Worm (Caenorhabditis elegans) whole organism, L1 larva: ENCODE measurements around the gene C16C10.8.

Experiments
- C34B4.2 ChIP-seq: sonication (generic microtip); optimal IDR thresholded peaks from 2 replicates; lab custom pipeline; 2017; ENCODE audit warnings: mild to moderate bottlenecking, missing genetic modification characterization, missing compliant biosample characterization
- aly-2 ChIP-seq: fragments of 150-350 bp; optimal IDR thresholded peaks from 2 replicates; lab custom pipeline; 2014; ENCODE audit warnings: missing biosample characterization, missing genetic modification characterization
- blmp-1 ChIP-seq: fragments of 150-350 bp; optimal IDR thresholded peaks from 2 replicates; lab custom pipeline; 2014; ENCODE audit warnings: missing biosample characterization, missing genetic modification characterization
- ceh-8 ChIP-seq: fragments of 200-800 bp; sonication (Bioruptor generic); optimal IDR thresholded peaks from 2 replicates; lab custom pipeline; 2018; ENCODE audit warnings: mild to moderate bottlenecking, missing genetic modification characterization, moderate library complexity, missing compliant biosample characterization
- ceh-82 ChIP-seq, 3 experiments: fragments of 150-350 bp in 1 of 3; sonication (generic microtip) in 2 of 3; optimal IDR thresholded peaks; 2 replicates each; lab custom pipeline; 2014 to 2017; ENCODE audit warnings: missing biosample characterization in 3 of 3, missing genetic modification characterization in 3 of 3
- ces-1 ChIP-seq: fragments of 150-350 bp; optimal IDR thresholded peaks from 2 replicates; lab custom pipeline; 2014; ENCODE audit warnings: missing biosample characterization, missing genetic modification reagents, missing genetic modification characterization
- dpl-1 ChIP-seq, 3 experiments: fragments of 150-350 bp in 2 of 3; sonication (generic microtip) in 1 of 3; optimal IDR thresholded peaks; 2 replicates each; lab custom pipeline; 2014 to 2017; ENCODE audit warnings: missing biosample characterization in 3 of 3, missing genetic modification characterization in 3 of 3, missing genetic modification reagents in 3 of 3
- dsc-1 ChIP-seq: sonication (generic microtip); optimal IDR thresholded peaks from 2 replicates; lab custom pipeline; 2016; ENCODE audit warnings: mild to moderate bottlenecking, missing genetic modification characterization, missing compliant biosample characterization
- efl-1 ChIP-seq, 4 experiments: fragments of 150-350 bp; optimal IDR thresholded peaks in 3 of 4; peaks in 1 of 4; 1 replicate in 1 of 4; 2 replicates in 3 of 4; lab custom pipeline; 2014; ENCODE audit warnings: missing biosample characterization in 2 of 4, missing genetic modification characterization in 2 of 4, missing genetic modification reagents in 2 of 4
- egl-13 ChIP-seq: sonication (generic microtip); optimal IDR thresholded peaks from 2 replicates; lab custom pipeline; 2016; ENCODE audit warnings: missing genotype, missing genetic modification reagents, missing genetic modification characterization, missing compliant biosample characterization
- egl-27 ChIP-seq, 2 experiments: fragments of 150-350 bp in 1 of 2; sonication (generic microtip); optimal IDR thresholded peaks; 3 replicates each; lab custom pipeline; 2017 to 2018; ENCODE audit warnings: missing biosample characterization in 2 of 2, missing genetic modification characterization in 2 of 2, missing genetic modification reagents in 2 of 2
- elt-2 ChIP-seq: sonication (generic microtip); optimal IDR thresholded peaks from 2 replicates; lab custom pipeline; 2016; ENCODE audit warnings: missing genetic modification characterization, mild to moderate bottlenecking, inconsistent platforms, missing compliant biosample characterization, missing genetic modification reagents
- ets-5 ChIP-seq: fragments of 200-800 bp; sonication (Bioruptor generic); IDR thresholded peaks from 2 replicates; pipeline ENCODE4 v1.3.6; 2022; ENCODE audit warnings: missing genetic modification characterization, missing compliant biosample characterization
- fos-1 ChIP-seq: fragments of 150-350 bp; optimal IDR thresholded peaks from 2 replicates; lab custom pipeline; 2014; ENCODE audit warnings: missing biosample characterization, missing genetic modification characterization
- hlh-17 ChIP-seq: fragments of 200-800 bp; sonication (Bioruptor generic); optimal IDR thresholded peaks from 2 replicates; lab custom pipeline; 2018; ENCODE audit warnings: missing genetic modification characterization, mild to moderate bottlenecking, missing compliant biosample characterization, moderate library complexity, borderline replicate concordance
- hlh-4 ChIP-seq: sonication (generic microtip); optimal IDR thresholded peaks from 2 replicates; lab custom pipeline; 2016; ENCODE audit warnings: mild to moderate bottlenecking, missing genetic modification characterization, missing compliant biosample characterization
- hpl-2 ChIP-seq: fragments of 150-350 bp; optimal IDR thresholded peaks from 2 replicates; lab custom pipeline; 2014; ENCODE audit warnings: missing biosample characterization, missing genetic modification reagents, missing genetic modification characterization
- isw-1 ChIP-seq: fragments of 200-800 bp; sonication (Bioruptor generic); IDR thresholded peaks from 2 replicates; pipeline ENCODE4 v1.3.6; 2022; ENCODE audit warnings: missing genetic modification characterization, missing compliant biosample characterization
- jun-1 ChIP-seq: fragments of 150-350 bp; optimal IDR thresholded peaks from 2 replicates; lab custom pipeline; 2014; ENCODE audit warnings: missing biosample characterization, missing genetic modification reagents, missing genetic modification characterization
- lin-14 ChIP-seq: fragments of 200-800 bp; sonication (Bioruptor generic); optimal IDR thresholded peaks from 2 replicates; lab custom pipeline; 2018; ENCODE audit warnings: mild to moderate bottlenecking, missing genetic modification characterization, moderate library complexity, missing compliant biosample characterization
- lin-35 ChIP-seq, 2 experiments: fragments of 150-350 bp; optimal IDR thresholded peaks; 2 replicates each; lab custom pipeline; 2014; ENCODE audit warnings: missing biosample characterization in 2 of 2, missing genetic modification characterization in 2 of 2, missing genetic modification reagents in 2 of 2
- lin-39 ChIP-seq: fragments of 150-350 bp; optimal IDR thresholded peaks from 2 replicates; lab custom pipeline; 2014; ENCODE audit warnings: missing biosample characterization, missing genetic modification reagents, missing genetic modification characterization
- lir-3 ChIP-seq: sonication (generic microtip); optimal IDR thresholded peaks from 2 replicates; lab custom pipeline; 2016; ENCODE audit warnings: mild to moderate bottlenecking, missing genetic modification characterization, moderate library complexity, missing compliant biosample characterization; ENCODE audit not compliant: poor library complexity
- mab-9 ChIP-seq: fragments of 200-800 bp; sonication (Bioruptor generic); IDR thresholded peaks from 2 replicates; pipeline ENCODE4 v1.3.6; 2022; ENCODE audit warnings: missing genetic modification reagents, missing genetic modification characterization, missing compliant biosample characterization
- mdl-1 ChIP-seq, 2 experiments: fragments of 150-350 bp; optimal IDR thresholded peaks; 2 replicates each; lab custom pipeline; 2014 to 2017; ENCODE audit warnings: missing biosample characterization in 2 of 2, missing genetic modification characterization in 2 of 2, inconsistent platforms in 1 of 2
- nhr-20 ChIP-seq: sonication (generic microtip); optimal IDR thresholded peaks from 2 replicates; lab custom pipeline; 2016; ENCODE audit warnings: mild to moderate bottlenecking, missing genetic modification characterization, missing compliant biosample characterization
- nhr-237 ChIP-seq: fragments of 150-350 bp; optimal IDR thresholded peaks from 2 replicates; lab custom pipeline; 2014; ENCODE audit warnings: missing biosample characterization, missing genetic modification characterization
- nhr-47 ChIP-seq: sonication (generic microtip); optimal IDR thresholded peaks from 2 replicates; lab custom pipeline; 2016; ENCODE audit warnings: mild to moderate bottlenecking, missing genetic modification characterization, moderate library complexity, missing compliant biosample characterization
- nhr-71 ChIP-seq: sonication (generic microtip); optimal IDR thresholded peaks from 2 replicates; lab custom pipeline; 2016; ENCODE audit warnings: mild to moderate bottlenecking, missing genetic modification characterization, moderate library complexity, missing compliant biosample characterization
- nhr-76 ChIP-seq: sonication (generic microtip); optimal IDR thresholded peaks from 2 replicates; lab custom pipeline; 2017; ENCODE audit warnings: missing biosample characterization, missing genetic modification characterization
- nhr-77 ChIP-seq: fragments of 150-350 bp; optimal IDR thresholded peaks from 2 replicates; lab custom pipeline; 2014; ENCODE audit warnings: missing biosample characterization, missing genetic modification characterization
- nhr-85 ChIP-seq: sonication (generic microtip); peaks from one replicate; lab custom pipeline; 2016; ENCODE audit warnings: missing genetic modification characterization, inconsistent platforms, missing compliant biosample characterization
- rnt-1 ChIP-seq: sonication (generic microtip); optimal IDR thresholded peaks from 2 replicates; lab custom pipeline; 2016; ENCODE audit warnings: mild to moderate bottlenecking, missing genetic modification characterization, moderate library complexity, missing compliant biosample characterization
- snpc-4 ChIP-seq: fragments of 150-350 bp; optimal IDR thresholded peaks from 2 replicates; lab custom pipeline; 2014; ENCODE audit warnings: missing biosample characterization, missing genetic modification characterization
- sup-37 ChIP-seq: fragments of 200-800 bp; sonication (Bioruptor generic); optimal IDR thresholded peaks from 2 replicates; lab custom pipeline; 2018; ENCODE audit warnings: mild to moderate bottlenecking, missing genetic modification characterization, missing compliant biosample characterization
- swsn-7 ChIP-seq: sonication (generic microtip); optimal IDR thresholded peaks from 2 replicates; lab custom pipeline; 2016; ENCODE audit warnings: missing genetic modification characterization, missing compliant biosample characterization
- unc-130 ChIP-seq: fragments of 150-350 bp; optimal IDR thresholded peaks from 2 replicates; lab custom pipeline; 2017; ENCODE audit warnings: missing biosample characterization, missing genetic modification characterization, inconsistent platforms
- unc-30 ChIP-seq: sonication (generic microtip); optimal IDR thresholded peaks from 2 replicates; lab custom pipeline; 2017; ENCODE audit warnings: missing biosample characterization, missing genetic modification characterization
- unc-62 ChIP-seq: fragments of 150-350 bp; optimal IDR thresholded peaks from 2 replicates; lab custom pipeline; 2014; ENCODE audit warnings: missing biosample characterization, missing genetic modification reagents, missing genetic modification characterization
- unc-86 ChIP-seq: sonication (generic microtip); optimal IDR thresholded peaks from 2 replicates; lab custom pipeline; 2016; ENCODE audit warnings: missing genetic modification characterization, missing compliant biosample characterization
- vab-15 ChIP-seq: sonication (generic microtip); optimal IDR thresholded peaks from 2 replicates; lab custom pipeline; 2017; ENCODE audit warnings: missing genotype, mild to moderate bottlenecking, missing genetic modification characterization, missing compliant biosample characterization
- xbp-1 ChIP-seq: sonication (generic microtip); optimal IDR thresholded peaks from 2 replicates; lab custom pipeline; 2016; ENCODE audit warnings: missing genetic modification characterization, missing compliant biosample characterization
- zag-1 ChIP-seq: fragments of 150-350 bp; optimal IDR thresholded peaks from 2 replicates; lab custom pipeline; 2014; ENCODE audit warnings: missing biosample characterization, missing genetic modification characterization
- ztf-4 ChIP-seq: fragments of 150-350 bp; optimal IDR thresholded peaks from 2 replicates; lab custom pipeline; 2014; ENCODE audit warnings: missing biosample characterization, missing genetic modification characterization

C16C10.8 gene

DNA sequence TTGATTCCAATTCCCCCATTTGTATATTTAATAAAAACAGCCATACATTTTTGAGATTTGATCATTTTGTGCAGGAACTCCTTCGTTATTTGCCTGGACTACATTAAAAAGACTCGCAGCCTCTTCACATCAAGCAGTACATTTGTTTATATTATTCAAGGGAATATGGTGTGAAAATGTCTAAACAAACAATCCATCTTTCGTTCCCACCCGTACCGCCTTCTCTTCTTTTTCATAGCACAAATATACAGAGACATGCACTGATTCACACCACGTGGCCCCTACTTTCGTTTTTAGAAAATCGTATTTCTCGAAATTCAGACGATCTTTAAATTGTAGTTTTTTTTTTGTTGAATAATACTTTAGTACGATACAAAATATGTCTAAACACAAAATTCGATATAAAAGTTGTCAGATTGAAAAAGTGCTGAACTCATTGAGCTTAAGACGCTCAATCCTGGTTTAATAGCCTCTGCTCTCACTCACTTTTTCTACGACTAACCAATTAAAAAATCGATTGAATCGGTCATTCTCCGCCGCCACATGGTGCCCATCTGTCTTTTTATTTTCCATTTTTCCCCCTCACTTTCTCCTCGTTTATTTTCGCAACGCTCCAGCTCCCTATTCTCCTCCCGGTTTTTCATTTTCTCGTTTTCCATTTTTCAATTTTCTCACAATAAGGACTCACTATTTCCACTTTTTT lies 31.5 kb upstream of the C16C10.8 start (continued):
- TF ChIP-seq ceh-8 (GFP tag; lab: Kevin White, UChicago) = peak; percentile 44
- TF ChIP-seq nhr-47 = peak; percentile 59
- TF ChIP-seq, all 84 proteins: peak for 33

ce11 chrIII:4194349-4195110 lies 30.6 kb upstream of the C16C10.8 start:
- TF ChIP-seq ets-5 (GFP tag; lab: Robert Waterston, UW) (no peak), mab-9 (GFP tag; lab: Robert Waterston, UW) (0 out of 2 replicates have a peak, but pooled peaks have one; percentile 1), nhr-85 (tag; lab: Kevin White, UChicago) (peak; percentile 72), ztf-4 (tag; lab: Kevin White, UChicago) (peak; percentile 34), lin-14 (GFP tag; lab: Kevin White, UChicago) (no peak), hlh-17 (GFP tag; lab: Kevin White, UChicago) (no peak), nhr-76 (no peak), rnt-1 (tag; lab: Kevin White, UChicago) (peak; percentile 14), lin-39 (tag; lab: Kevin White, UChicago) (no peak)

- TF ChIP-seq ces-1 (no peak), lir-3 (tag; lab: Kevin White, UChicago) (peak; percentile 59), C34B4.2 (tag; lab: Kevin White, UChicago) (no peak), unc-130 (no peak), nhr-47 (peak; percentile 88), efl-1 (optimal IDR thresholded peaks at IDR 0.05; lab: Kevin White, UChicago) (peak; percentile 76 to 86), efl-1 (GFP tag; optimal IDR thresholded peaks at IDR 0.05 in 1 of 2; lab: Kevin White, UChicago) (peak; percentile 67 to 95), vab-15 (peak; percentile 13), nhr-77 (tag; lab: Kevin White, UChicago) (peak; percentile 84), egl-27 (tag; optimal IDR thresholded peaks at IDR 0.05; lab: Kevin White, UChicago) (peak in 1 of 2 experiments; percentile 65), dsc-1 (peak; percentile 54), lin-35 (GFP tag; optimal IDR thresholded peaks at IDR 0.05; lab: Kevin White, UChicago) (peak; percentile 80 to 87), snpc-4 (tag; lab: Kevin White, UChicago) (peak; percentile 69), blmp-1 (peak; percentile 82), ceh-82 (tag; optimal IDR thresholded peaks at IDR 0.05; lab: Kevin White, UChicago) (peak; percentile 86 to 94 (median 88)), egl-13 (tag; lab: Kevin White, UChicago) (peak; percentile 68), fos-1 (tag; lab: Kevin White, UChicago) (peak; percentile 94), lin-39 (tag; lab: Kevin White, UChicago) (no peak), nhr-76 (no peak), nhr-20 (tag; lab: Kevin White, UChicago) (peak; percentile 84), unc-62 (GFP tag; lab: Kevin White, UChicago) (peak; percentile 4), jun-1 (tag; lab: Kevin White, UChicago) (peak; percentile 94), nhr-71 (tag; lab: Kevin White, UChicago) (peak; percentile 95), lin-14 (GFP tag; lab: Kevin White, UChicago) (peak; percentile 97), swsn-7 (tag; lab: Kevin White, UChicago) (peak; percentile 78), dpl-1 (GFP tag; optimal IDR thresholded peaks at IDR 0.05; lab: Kevin White, UChicago) (peak; percentile 64 to 73 (median 67)), mdl-1 (tag; optimal IDR thresholded peaks at IDR 0.05; lab: Kevin White, UChicago) (peak in 1 of 2 experiments; percentile 92), hpl-2 (peak; percentile 88), mab-9 (GFP tag; lab: Robert Waterston, UW) (no peak), nhr-237 (tag; lab: Kevin White, UChicago) (peak; percentile 85), xbp-1 (no peak), sup-37 (peak; percentile 49), unc-30 (no peak), elt-2 (tag; lab: Kevin White, UChicago) (peak; percentile 89), isw-1 (GFP tag; lab: Robert Waterston, UW) (peak; percentile 79), zag-1 (tag; lab: Kevin White, UChicago) (no peak), aly-2 (peak; percentile 45), unc-86 (peak; percentile 64), hlh-4 (tag; lab: Kevin White, UChicago) (no peak)
These were observed 29.7 kb upstream of the C16C10.8 start, which contains the start of gene xbp-1 for ce11 chrIII:4193659-4194103. Gene xbp-1, plus strand, starts transcription at chrIII:4193809.
